Fruit fly (Drosophila melanogaster) whole organism, embryonic: Measurements from ENCODE around the gene aux.
A peak's percentile ranks its signal among the peaks of the same experiment; 100 is the strongest.

Experiments
- BEAF-32 ChIP-seq: fragments of 200-800 bp; sonication (Bioruptor generic); optimal IDR thresholded peaks from 3 replicates; lab custom pipeline; 2017; ENCODE audit warnings: missing biosample characterization, missing genetic modification characterization, mild to moderate bottlenecking, moderate library complexity, missing genetic modification reagents
- CG11085 ChIP-seq: fragments of 200-800 bp; sonication (Bioruptor generic); IDR thresholded peaks from 2 replicates; pipeline ENCODE4 v1.3.6; 2022; ENCODE audit warnings: missing biosample characterization, missing genetic modification characterization
- CG14441 ChIP-seq: fragments of 200-800 bp; sonication (Bioruptor generic); IDR thresholded peaks from 2 replicates; pipeline ENCODE4 v1.3.6; 2022; ENCODE audit warnings: missing biosample characterization, missing genetic modification characterization
- CG14860 ChIP-seq: fragments of 200-800 bp; sonication (Bioruptor generic); IDR thresholded peaks from 3 replicates; pipeline ENCODE4 v1.3.6; 2022; ENCODE audit warnings: missing biosample characterization, missing genetic modification characterization; ENCODE audit not compliant: partially characterized antibody
- CG17186 ChIP-seq: fragments of 200-800 bp; sonication (Bioruptor generic); optimal IDR thresholded peaks from 3 replicates; lab custom pipeline; 2017; ENCODE audit warnings: missing biosample characterization, missing genetic modification reagents, missing genetic modification characterization
- CG18476 ChIP-seq: fragments of 200-800 bp; sonication (Bioruptor generic); optimal IDR thresholded peaks from 2 replicates; lab custom pipeline; 2016; ENCODE audit warnings: missing biosample characterization, mild to moderate bottlenecking, missing genetic modification characterization
- CG31365 ChIP-seq: fragments of 200-800 bp; sonication (Bioruptor generic); optimal IDR thresholded peaks from 2 replicates; lab custom pipeline; 2018; ENCODE audit warnings: missing biosample characterization, mild to moderate bottlenecking, missing genetic modification characterization
- CG3163 ChIP-seq: fragments of 200-800 bp; sonication (Bioruptor generic); optimal IDR thresholded peaks from 3 replicates; lab custom pipeline; 2016; ENCODE audit warnings: missing biosample characterization, missing genetic modification characterization
- CG34224 ChIP-seq: fragments of 200-800 bp; sonication (Bioruptor generic); IDR thresholded peaks from 3 replicates; pipeline ENCODE4 v1.3.6; 2022; ENCODE audit warnings: missing biosample characterization, missing genetic modification characterization; ENCODE audit not compliant: partially characterized antibody
- CG4424 ChIP-seq: fragments of 200-800 bp; sonication (Bioruptor generic); optimal IDR thresholded peaks from 3 replicates; lab custom pipeline; 2016; ENCODE audit warnings: missing biosample characterization, missing genetic modification characterization
- CG4854 ChIP-seq: fragments of 200-800 bp; sonication (Bioruptor generic); optimal IDR thresholded peaks from 2 replicates; lab custom pipeline; 2016; ENCODE audit warnings: missing biosample characterization, missing genetic modification characterization, inconsistent platforms
- CG6175 ChIP-seq: fragments of 200-800 bp; sonication (Bioruptor generic); IDR thresholded peaks from 3 replicates; pipeline ENCODE4 v1.3.6; 2022; ENCODE audit warnings: missing biosample characterization, missing genetic modification characterization
- CG6654 ChIP-seq: fragments of 200-800 bp; sonication (Bioruptor generic); optimal IDR thresholded peaks from 2 replicates; lab custom pipeline; 2017; ENCODE audit warnings: missing biosample characterization, mild to moderate bottlenecking, missing genetic modification characterization
- CrebB ChIP-seq: fragments of 200-800 bp; sonication (Bioruptor generic); optimal IDR thresholded peaks from 3 replicates; lab custom pipeline; 2018; ENCODE audit warnings: missing biosample characterization, mild to moderate bottlenecking, missing genetic modification characterization
- Dad ChIP-seq: fragments of 200-800 bp; sonication (Bioruptor generic); optimal IDR thresholded peaks from 3 replicates; lab custom pipeline; 2016; ENCODE audit warnings: missing biosample characterization, missing genetic modification characterization
- Dbx ChIP-seq: fragments of 200-800 bp; sonication (Bioruptor generic); IDR thresholded peaks from 3 replicates; pipeline ENCODE4 v1.3.6; 2022; ENCODE audit warnings: missing biosample characterization, missing genetic modification characterization
- Deaf1 ChIP-seq: fragments of 200-800 bp; optimal IDR thresholded peaks from 3 replicates; lab custom pipeline; 2019; ENCODE audit warnings: missing biosample characterization, mild to moderate bottlenecking, missing genetic modification characterization, moderate library complexity
- HLH3B ChIP-seq: fragments of 200-800 bp; sonication (Bioruptor generic); IDR thresholded peaks from 2 replicates; pipeline ENCODE4 v1.3.6; 2022; ENCODE audit warnings: missing biosample characterization, missing genetic modification characterization
- Hmr ChIP-seq: fragments of 200-800 bp; sonication (Bioruptor generic); optimal IDR thresholded peaks from 3 replicates; lab custom pipeline; 2017; ENCODE audit warnings: mild to moderate bottlenecking, missing biosample characterization, missing genetic modification reagents, missing genetic modification characterization
- Hr51 ChIP-seq, 2 experiments: fragments of 200-800 bp; sonication (Bioruptor generic); optimal IDR thresholded peaks; 2 replicates in 1 of 2; 3 replicates in 1 of 2; lab custom pipeline; 2016 to 2018; ENCODE audit warnings: missing biosample characterization in 2 of 2, missing genetic modification characterization in 2 of 2, mild to moderate bottlenecking in 1 of 2, moderate library complexity in 1 of 2
- Mad ChIP-seq: fragments of 200-800 bp; sonication (Bioruptor generic); optimal IDR thresholded peaks from 2 replicates; lab custom pipeline; 2016; ENCODE audit warnings: missing biosample characterization, missing genetic modification characterization
- NK7.1 ChIP-seq: fragments of 200-800 bp; sonication (Bioruptor generic); optimal IDR thresholded peaks from 3 replicates; lab custom pipeline; 2016; ENCODE audit warnings: missing biosample characterization, missing genetic modification characterization
- Nf-YA ChIP-seq: fragments of 200-800 bp; sonication (Bioruptor generic); IDR thresholded peaks from 2 replicates; pipeline ENCODE4 v1.3.6; 2022; ENCODE audit warnings: missing biosample characterization, missing genetic modification characterization
- Nf-YB ChIP-seq: fragments of 200-800 bp; sonication (Bioruptor generic); optimal IDR thresholded peaks from 3 replicates; lab custom pipeline; 2019; ENCODE audit warnings: missing biosample characterization, mild to moderate bottlenecking, missing genetic modification characterization, moderate library complexity
- Ravus ChIP-seq: fragments of 200-800 bp; sonication (Bioruptor generic); IDR thresholded peaks from 2 replicates; pipeline ENCODE4 v1.3.6; 2022; ENCODE audit warnings: missing biosample characterization, missing genetic modification characterization
- Sox100B ChIP-seq: fragments of 200-800 bp; sonication (Bioruptor generic); optimal IDR thresholded peaks from 3 replicates; lab custom pipeline; 2018; ENCODE audit warnings: missing biosample characterization, mild to moderate bottlenecking, missing genetic modification characterization
- ase ChIP-seq: fragments of 200-800 bp; sonication (Bioruptor generic); IDR thresholded peaks from 3 replicates; pipeline ENCODE4 v1.3.6; 2022; ENCODE audit warnings: missing biosample characterization, missing genetic modification characterization
- bcd ChIP-seq: fragments of 200-800 bp; sonication (Bioruptor generic); optimal IDR thresholded peaks from 2 replicates; lab custom pipeline; 2017; ENCODE audit warnings: missing biosample characterization, mild to moderate bottlenecking, missing genetic modification characterization
- bsh ChIP-seq, 2 experiments: fragments of 200-800 bp; sonication (Bioruptor generic); optimal IDR thresholded peaks; 2 replicates each; lab custom pipeline; 2017 to 2018; ENCODE audit warnings: mild to moderate bottlenecking in 2 of 2, missing biosample characterization in 2 of 2, missing genetic modification characterization in 2 of 2, moderate library complexity in 1 of 2
- cas ChIP-seq: fragments of 200-800 bp; sonication (Bioruptor generic); IDR thresholded peaks from 2 replicates; pipeline ENCODE4 v1.3.6; 2022; ENCODE audit warnings: missing biosample characterization, missing genetic modification characterization
- cg ChIP-seq: fragments of 200-800 bp; sonication (Bioruptor generic); optimal IDR thresholded peaks from 3 replicates; lab custom pipeline; 2019; ENCODE audit warnings: missing biosample characterization, mild to moderate bottlenecking, missing genetic modification characterization, moderate library complexity
- chm ChIP-seq: fragments of 200-800 bp; sonication (Bioruptor generic); IDR thresholded peaks from 2 replicates; pipeline ENCODE4 v1.3.6; 2022; ENCODE audit warnings: missing biosample characterization, missing genetic modification characterization
- ems ChIP-seq: fragments of 200-800 bp; sonication (Bioruptor generic); optimal IDR thresholded peaks from 3 replicates; lab custom pipeline; 2016; ENCODE audit warnings: missing biosample characterization, missing genetic modification characterization
- ewg ChIP-seq: fragments of 200-800 bp; sonication (Bioruptor generic); optimal IDR thresholded peaks from 3 replicates; lab custom pipeline; 2017; ENCODE audit warnings: mild to moderate bottlenecking, missing biosample characterization, missing genetic modification reagents, missing genetic modification characterization
- eyg ChIP-seq: fragments of 200-800 bp; sonication (Bioruptor generic); optimal IDR thresholded peaks from 3 replicates; lab custom pipeline; 2016; ENCODE audit warnings: missing biosample characterization, missing genetic modification characterization
- fru ChIP-seq: fragments of >200 bp; optimal IDR thresholded peaks from 2 replicates; lab custom pipeline; 2017
- jigr1 ChIP-seq: fragments of 200-800 bp; sonication (Bioruptor generic); IDR thresholded peaks from 3 replicates; pipeline ENCODE4 v1.3.6; 2022; ENCODE audit warnings: missing biosample characterization, missing genetic modification characterization
- ken ChIP-seq: fragments of 200-800 bp; sonication (Bioruptor generic); IDR thresholded peaks from 3 replicates; pipeline ENCODE4 v1.3.6; 2022; ENCODE audit warnings: missing biosample characterization, missing genetic modification characterization
- lola ChIP-seq, 3 experiments: fragments of >200 bp in 2 of 3; fragments of 200-800 bp in 1 of 3; sonication (Bioruptor generic) in 1 of 3; optimal IDR thresholded peaks; 2 replicates each; lab custom pipeline; 2017 to 2019; ENCODE audit warnings: missing biosample characterization in 3 of 3, missing genetic modification characterization in 3 of 3, mild to moderate bottlenecking in 1 of 3, moderate library complexity in 1 of 3
- nerfin-2 ChIP-seq: fragments of 200-800 bp; sonication (Bioruptor generic); IDR thresholded peaks from 2 replicates; pipeline ENCODE4 v1.3.6; 2022; ENCODE audit warnings: missing biosample characterization, missing genetic modification characterization; ENCODE audit not compliant: partially characterized antibody
- org-1 ChIP-seq: fragments of 200-800 bp; sonication (Bioruptor generic); optimal IDR thresholded peaks from 2 replicates; lab custom pipeline; 2017; ENCODE audit warnings: missing biosample characterization, missing genetic modification characterization
- pb ChIP-seq: fragments of 200-800 bp; sonication (Bioruptor generic); optimal IDR thresholded peaks from 3 replicates; lab custom pipeline; 2016; ENCODE audit warnings: missing biosample characterization, missing genetic modification characterization
- run ChIP-seq: fragments of 200-800 bp; sonication (Bioruptor generic); optimal IDR thresholded peaks from 3 replicates; lab custom pipeline; 2018; ENCODE audit warnings: missing biosample characterization, mild to moderate bottlenecking, missing genetic modification characterization
- schlank ChIP-seq: fragments of 200-800 bp; sonication (Bioruptor generic); optimal IDR thresholded peaks from 2 replicates; lab custom pipeline; 2018; ENCODE audit warnings: missing biosample characterization, mild to moderate bottlenecking, missing genetic modification characterization
- sens ChIP-seq: fragments of 200-800 bp; sonication (Bioruptor generic); peaks from one replicate; lab custom pipeline; 2016; ENCODE audit warnings: missing biosample characterization, missing genetic modification characterization
- sens-2 ChIP-seq: fragments of 200-800 bp; sonication (Bioruptor generic); IDR thresholded peaks from 2 replicates; pipeline ENCODE4 v1.3.6; 2022; ENCODE audit warnings: missing biosample characterization, missing genetic modification characterization
- tna ChIP-seq: fragments of 200-800 bp; sonication (Bioruptor generic); IDR thresholded peaks from 2 replicates; pipeline ENCODE4 v1.3.6; 2022; ENCODE audit warnings: missing biosample characterization, missing genetic modification characterization; ENCODE audit not compliant: partially characterized antibody
- twi ChIP-seq: fragments of 200-800 bp; optimal IDR thresholded peaks from 2 replicates; lab custom pipeline; 2019; ENCODE audit warnings: missing biosample characterization, mild to moderate bottlenecking, missing genetic modification characterization, moderate library complexity
- wek ChIP-seq: fragments of 200-800 bp; sonication (Bioruptor generic); optimal IDR thresholded peaks from 3 replicates; lab custom pipeline; 2018; ENCODE audit warnings: missing biosample characterization, mild to moderate bottlenecking, missing genetic modification characterization, moderate library complexity

Gene aux

DNA sequence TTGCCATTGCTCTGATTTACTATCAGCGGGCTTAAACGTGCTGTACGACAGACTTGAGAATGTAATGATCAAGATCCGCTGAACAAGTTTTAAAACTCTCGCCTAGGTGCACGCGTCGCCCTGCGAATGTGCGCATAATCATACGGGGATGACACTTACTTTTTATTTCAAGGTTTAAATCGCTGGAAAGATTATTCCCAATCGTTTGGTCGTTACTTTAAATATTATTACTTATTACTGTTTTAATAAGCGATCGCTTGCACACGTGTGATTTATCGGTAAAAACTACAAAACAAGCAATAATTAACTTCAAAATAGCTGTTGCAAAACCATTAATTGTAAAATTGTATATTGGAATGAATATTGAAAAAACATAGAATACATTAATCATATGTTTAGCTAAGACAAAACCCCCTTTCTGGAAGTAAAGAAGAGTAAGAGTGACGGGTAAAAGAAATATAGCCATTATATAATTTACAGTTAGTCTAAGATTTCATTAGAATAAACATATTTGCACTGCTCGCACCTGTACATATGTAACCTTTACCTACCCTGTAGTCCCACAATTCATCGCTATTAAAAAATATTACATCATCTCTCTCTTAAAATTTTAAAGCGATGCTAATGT, 17.7 kb downstream of the aux start, which contains the start of gene DhpD (continued):
- peak; percentile 26 for TF ChIP-seq BEAF-32 (GFP tag; lab: Kevin White, UChicago)
- peak; percentile 6 for TF ChIP-seq org-1 (GFP tag; lab: Kevin White, UChicago)
- no peak for TF ChIP-seq CG31365
- TF ChIP-seq Hmr (GFP tag; lab: Kevin White, UChicago): peak; percentile 73
- TF ChIP-seq twi (tag; lab: Kevin White, UChicago): peak; percentile 2
- TF ChIP-seq CG34224: peak; percentile 36; the same call in 2 of the 3 replicates
- TF ChIP-seq CrebB (tag; lab: Kevin White, UChicago): no peak
- TF ChIP-seq eyg (GFP tag; lab: Kevin White, UChicago): no peak
- TF ChIP-seq Sox100B: no peak
- TF ChIP-seq CG18476 (GFP tag; lab: Kevin White, UChicago): peak; percentile 50
- no peak for TF ChIP-seq Ravus (GFP tag; lab: Robert Waterston, UW)
- no peak for TF ChIP-seq Mad (GFP tag; lab: Kevin White, UChicago)
- peak; percentile 88 for TF ChIP-seq nerfin-2 (GFP tag; lab: Robert Waterston, UW)
- TF ChIP-seq CG4854 (GFP tag; lab: Kevin White, UChicago): peak; percentile 39
- no peak for TF ChIP-seq fru (lab: Kevin White, UChicago)
- TF ChIP-seq CG4424 (GFP tag; lab: Kevin White, UChicago): peak; percentile 68
- no peak for TF ChIP-seq Dad
- TF ChIP-seq Deaf1 (tag; lab: Kevin White, UChicago): no peak
- TF ChIP-seq ewg (GFP tag; lab: Kevin White, UChicago): peak; percentile 27
- TF ChIP-seq schlank (tag; lab: Kevin White, UChicago): peak; percentile 1
- peak; percentile 28 to 65 for TF ChIP-seq Hr51 (GFP tag; optimal IDR thresholded peaks at IDR 0.05; lab: Kevin White, UChicago)
- peak; percentile 71 for TF ChIP-seq cas (GFP tag; lab: Robert Waterston, UW)
- TF ChIP-seq CG14860 (GFP tag; lab: Robert Waterston, UW): peak; percentile 90
- TF ChIP-seq jigr1: 0 out of 3 replicates have a peak, but pooled peaks have one; percentile 30
- peak; percentile 78 for TF ChIP-seq CG11085 (GFP tag; lab: Robert Waterston, UW)
- TF ChIP-seq chm: peak; percentile 30; the same call in 1 of the 2 replicates
- TF ChIP-seq tna: peak; percentile 95
- TF ChIP-seq NK7.1 (GFP tag; lab: Kevin White, UChicago): no peak
- peak; percentile 61; the same call in 2 of the 3 replicates for TF ChIP-seq ase
- peak; percentile 32; the same call in 1 of the 3 replicates for TF ChIP-seq CG6175
- peak; percentile 54; the same call in 1 of the 2 replicates for TF ChIP-seq Nf-YA
- no peak for TF ChIP-seq sens-2 (GFP tag; lab: Robert Waterston, UW)
- TF ChIP-seq wek (GFP tag; lab: Kevin White, UChicago): no peak
- TF ChIP-seq run (tag; lab: Kevin White, UChicago): no peak
- TF ChIP-seq HLH3B (GFP tag; lab: Robert Waterston, UW): peak; percentile 76
- TF ChIP-seq Dbx: peak; percentile 87
- TF ChIP-seq Nf-YB (GFP tag; lab: Kevin White, UChicago): no peak
- TF ChIP-seq ems (GFP tag; lab: Kevin White, UChicago): peak; percentile 29
- TF ChIP-seq sens: peak; percentile 87
- peak; percentile 81 for TF ChIP-seq ken
- peak; percentile 66; the same call in 1 of the 2 replicates for TF ChIP-seq CG14441 (GFP tag; lab: Robert Waterston, UW)
- TF ChIP-seq CG17186 (GFP tag; lab: Kevin White, UChicago): no peak
- peak; percentile 40 for TF ChIP-seq CG3163 (GFP tag; lab: Kevin White, UChicago)
- peak; percentile 39 for TF ChIP-seq CG6654
- TF ChIP-seq pb (GFP tag; lab: Kevin White, UChicago): no peak
- peak; percentile 78 for TF ChIP-seq bcd (GFP tag; lab: Kevin White, UChicago)
- peak in 1 of 3 experiments; percentile 5 for TF ChIP-seq lola (GFP tag; optimal IDR thresholded peaks at IDR 0.05; lab: Kevin White, UChicago)
- no peak for TF ChIP-seq cg (GFP tag; lab: Kevin White, UChicago)
- peak; percentile 34 to 64 for TF ChIP-seq bsh (GFP tag; optimal IDR thresholded peaks at IDR 0.05; lab: Kevin White, UChicago)
